Fruit fly (Drosophila melanogaster) whole organism, adult: Measurements from ENCODE around the gene orb2.

Source experiments
- CG11617 ChIP-seq: fragments of 200-800 bp; sonication (Bioruptor generic); optimal IDR thresholded peaks from 2 replicates; lab custom pipeline; 2017; ENCODE audit warnings: mild to moderate bottlenecking, missing biosample characterization, missing genetic modification reagents, missing genetic modification characterization
- CG12768 ChIP-seq: fragments of 200-800 bp; sonication (Bioruptor generic); optimal IDR thresholded peaks from 2 replicates; lab custom pipeline; 2017; ENCODE audit warnings: missing biosample characterization, missing genetic modification characterization, mild to moderate bottlenecking, moderate library complexity, missing genetic modification reagents
- CG14711 ChIP-seq: fragments of 200-800 bp; sonication (Bioruptor generic); optimal IDR thresholded peaks from 2 replicates; lab custom pipeline; 2018; ENCODE audit warnings: missing biosample characterization, mild to moderate bottlenecking, missing genetic modification characterization, moderate library complexity
- CG1620 ChIP-seq: fragments of 200-800 bp; sonication (Bioruptor generic); optimal IDR thresholded peaks from 2 replicates; lab custom pipeline; 2016; ENCODE audit warnings: missing biosample characterization, missing genetic modification characterization
- CG33017 ChIP-seq: fragments of 200-800 bp; sonication (Bioruptor generic); optimal IDR thresholded peaks from 2 replicates; lab custom pipeline; 2018; ENCODE audit warnings: missing biosample characterization, mild to moderate bottlenecking, missing genetic modification characterization, moderate library complexity
- CG5204 ChIP-seq: fragments of 200-800 bp; sonication (Bioruptor generic); optimal IDR thresholded peaks from 2 replicates; lab custom pipeline; 2016; ENCODE audit warnings: missing biosample characterization, missing genetic modification characterization
- CG7045 ChIP-seq: fragments of 200-800 bp; sonication (Bioruptor generic); optimal IDR thresholded peaks from 2 replicates; lab custom pipeline; 2017; ENCODE audit warnings: missing biosample characterization, mild to moderate bottlenecking, missing genetic modification characterization
- CG7101 ChIP-seq: fragments of 200-800 bp; sonication (Bioruptor generic); optimal IDR thresholded peaks from 2 replicates; lab custom pipeline; 2018; ENCODE audit warnings: missing biosample characterization, mild to moderate bottlenecking, missing genetic modification characterization, moderate library complexity
- Clk ChIP-seq: fragments of 200-800 bp; sonication (Bioruptor generic); optimal IDR thresholded peaks from 2 replicates; lab custom pipeline; 2017; ENCODE audit warnings: missing biosample characterization, missing genetic modification characterization
- Crg-1 ChIP-seq: fragments of 200-800 bp; sonication (Bioruptor generic); optimal IDR thresholded peaks from 2 replicates; lab custom pipeline; 2016; ENCODE audit warnings: missing biosample characterization, missing genetic modification characterization
- Hr96 ChIP-seq: fragments of 200-800 bp; sonication (Bioruptor generic); optimal IDR thresholded peaks from 2 replicates; lab custom pipeline; 2016; ENCODE audit warnings: missing biosample characterization, missing genetic modification characterization
- Mnt ChIP-seq: fragments of 200-800 bp; sonication (Bioruptor generic); optimal IDR thresholded peaks from 2 replicates; lab custom pipeline; 2016; ENCODE audit warnings: missing biosample characterization, mild to moderate bottlenecking, missing genetic modification characterization
- bab1 ChIP-seq: fragments of 200-800 bp; sonication (Bioruptor generic); optimal IDR thresholded peaks from 3 replicates; lab custom pipeline; 2019; ENCODE audit warnings: missing biosample characterization, mild to moderate bottlenecking, missing genetic modification characterization, moderate library complexity
- cic ChIP-seq: fragments of 200-800 bp; sonication (Bioruptor generic); optimal IDR thresholded peaks from 2 replicates; lab custom pipeline; 2017; ENCODE audit warnings: missing biosample characterization, mild to moderate bottlenecking, missing genetic modification characterization, moderate library complexity
- cnc ChIP-seq, 2 experiments: fragments of >200 bp; optimal IDR thresholded peaks; 2 replicates each; lab custom pipeline; 2017
- kay ChIP-seq: fragments of 200-800 bp; sonication (Bioruptor generic); peaks from one replicate; lab custom pipeline; 2016; ENCODE audit warnings: missing biosample characterization, missing genetic modification characterization, borderline replicate concordance
- ovo ChIP-seq: fragments of 200-800 bp; sonication (Bioruptor generic); optimal IDR thresholded peaks from 2 replicates; lab custom pipeline; 2016; ENCODE audit warnings: missing biosample characterization, missing genetic modification characterization
- pad ChIP-seq: fragments of 200-800 bp; sonication (Bioruptor generic); optimal IDR thresholded peaks from 3 replicates; lab custom pipeline; 2017; ENCODE audit warnings: missing biosample characterization, missing genetic modification characterization, mild to moderate bottlenecking, moderate library complexity, missing genetic modification reagents
- tj ChIP-seq: fragments of 200-800 bp; sonication (Bioruptor generic); optimal IDR thresholded peaks from 3 replicates; lab custom pipeline; 2017; ENCODE audit warnings: missing biosample characterization, mild to moderate bottlenecking, missing genetic modification characterization, moderate library complexity
- toe ChIP-seq: fragments of 200-800 bp; sonication (Bioruptor generic); optimal IDR thresholded peaks from 2 replicates; lab custom pipeline; 2016; ENCODE audit warnings: missing biosample characterization, missing genetic modification characterization

Gene orb2

dm6 chr3L:8954648-8955033 is 378 bp upstream of the orb2 start, which contains the start of gene GNBP3:
Gene GNBP3 (plus strand): TSS chr3L:8955021.
- TF ChIP-seq cic (GFP tag; lab: Kevin White, UChicago) (peak; percentile 10), Crg-1 (GFP tag; lab: Kevin White, UChicago) (no peak), CG1620 (GFP tag; lab: Kevin White, UChicago) (no peak), toe (GFP tag; lab: Kevin White, UChicago) (no peak), CG14711 (tag; lab: Kevin White, UChicago) (peak; percentile 43), kay (peak; percentile 90), CG7101 (tag; lab: Kevin White, UChicago) (peak; percentile 62), CG33017 (peak; percentile 76), CG7045 (GFP tag; lab: Kevin White, UChicago) (peak; percentile 44), CG12768 (peak; percentile 71), Hr96 (GFP tag; lab: Kevin White, UChicago) (no peak), Clk (peak; percentile 20)

dm6 chr3L:8953199-8953956 is 885 bp downstream of the orb2 start:
- TF ChIP-seq Mnt (GFP tag; lab: Kevin White, UChicago) = no peak
- peak; percentile 74 for TF ChIP-seq CG5204 (GFP tag; lab: Kevin White, UChicago)
- TF ChIP-seq Crg-1 (GFP tag; lab: Kevin White, UChicago) = no peak
- no peak for TF ChIP-seq bab1 (GFP tag; lab: Kevin White, UChicago)
- peak; percentile 21 for TF ChIP-seq Clk
- no peak for TF ChIP-seq kay
- peak; percentile 72 for TF ChIP-seq CG7045 (GFP tag; lab: Kevin White, UChicago)
- peak; percentile 43 for TF ChIP-seq CG14711 (tag; lab: Kevin White, UChicago)
- TF ChIP-seq CG7101 (tag; lab: Kevin White, UChicago) = peak; percentile 65
- TF ChIP-seq pad (GFP tag; lab: Kevin White, UChicago) = peak; percentile 48
- peak; percentile 25 for TF ChIP-seq cic (GFP tag; lab: Kevin White, UChicago)
- peak; percentile 17 for TF ChIP-seq CG1620 (GFP tag; lab: Kevin White, UChicago)
- TF ChIP-seq toe (GFP tag; lab: Kevin White, UChicago) = peak; percentile 9
- peak; percentile 69 for TF ChIP-seq CG12768
- no peak for TF ChIP-seq cnc (optimal IDR thresholded peaks at IDR 0.05; lab: Kevin White, UChicago)
- peak; percentile 58 for TF ChIP-seq Hr96 (GFP tag; lab: Kevin White, UChicago)
- peak; percentile 65 for TF ChIP-seq CG33017
- TF ChIP-seq CG11617 (GFP tag; lab: Kevin White, UChicago) = peak; percentile 68
- no peak for TF ChIP-seq ovo (GFP tag; lab: Kevin White, UChicago)
- peak; percentile 43 for TF ChIP-seq tj (GFP tag; lab: Kevin White, UChicago)

dm6 chr3L:8952549-8953198 is 1.6 kb downstream of the orb2 start:
- no peak for TF ChIP-seq ovo (GFP tag; lab: Kevin White, UChicago)

dm6 chr3L:8951507-8951906 is 2.8 kb downstream of the orb2 start:
- TF ChIP-seq tj (GFP tag; lab: Kevin White, UChicago) (no peak), Crg-1 (GFP tag; lab: Kevin White, UChicago) (no peak), bab1 (GFP tag; lab: Kevin White, UChicago) (no peak), CG11617 (GFP tag; lab: Kevin White, UChicago) (no peak), CG12768 (no peak), Clk (no peak), toe (GFP tag; lab: Kevin White, UChicago) (no peak), CG33017 (no peak), kay (no peak), CG7045 (GFP tag; lab: Kevin White, UChicago) (no peak), cic (GFP tag; lab: Kevin White, UChicago) (no peak)

dm6 chr3L:8950955-8951354 is 3.3 kb downstream of the orb2 start:
- TF ChIP-seq CG7045 (GFP tag; lab: Kevin White, UChicago) (no peak), cnc (optimal IDR thresholded peaks at IDR 0.05; lab: Kevin White, UChicago) (no peak), toe (GFP tag; lab: Kevin White, UChicago) (no peak), CG7101 (tag; lab: Kevin White, UChicago) (no peak), kay (no peak), Crg-1 (GFP tag; lab: Kevin White, UChicago) (no peak), CG33017 (no peak)

dm6 chr3L:8949823-8950222 is 4.4 kb downstream of the orb2 start:
- TF ChIP-seq CG7045 (GFP tag; lab: Kevin White, UChicago) = no peak
- no peak for TF ChIP-seq CG11617 (GFP tag; lab: Kevin White, UChicago)
- no peak for TF ChIP-seq CG7101 (tag; lab: Kevin White, UChicago)
- TF ChIP-seq cnc (optimal IDR thresholded peaks at IDR 0.05; lab: Kevin White, UChicago) = no peak
- TF ChIP-seq CG33017 = no peak
- TF ChIP-seq Crg-1 (GFP tag; lab: Kevin White, UChicago) = no peak
- no peak for TF ChIP-seq Mnt (GFP tag; lab: Kevin White, UChicago)
- no peak for TF ChIP-seq tj (GFP tag; lab: Kevin White, UChicago)
